Fruit fly (Drosophila melanogaster): ENCODE measurements around the gene CG2059.

DNA sequence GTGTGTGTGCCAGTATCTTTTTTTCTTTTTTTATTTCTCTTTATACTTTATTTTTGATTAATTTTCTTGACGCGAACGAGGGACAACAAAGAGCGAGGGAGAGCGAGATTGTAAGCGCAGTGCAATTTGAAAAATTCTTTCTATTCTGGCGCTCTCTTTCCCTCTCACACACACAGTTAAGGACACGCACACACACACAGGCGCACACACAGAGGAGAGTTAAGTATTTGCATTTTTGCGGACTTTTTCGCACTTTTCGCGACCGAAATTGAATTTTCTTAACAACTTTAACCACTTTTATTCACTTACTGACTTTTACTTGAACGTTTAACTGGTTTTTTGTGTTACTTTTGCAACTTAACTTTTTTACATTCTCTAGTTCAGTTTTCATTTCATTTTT, 748 bp upstream of the CG2059 start:
- TF ChIP-seq Myc (optimal IDR thresholded peaks at IDR 0.05) (no peak), Sin3A (optimal IDR thresholded peaks at IDR 0.05) (no peak), psq (optimal IDR thresholded peaks at IDR 0.05) (no peak), h (optimal IDR thresholded peaks at IDR 0.05) (no peak), ttk (optimal IDR thresholded peaks at IDR 0.05) (no peak), insv (optimal IDR thresholded peaks at IDR 0.05) (no peak)
